Fruit fly (Drosophila melanogaster): ENCODE data around the gene Nup93-2.
A peak's percentile ranks its signal among the peaks of the same experiment; 100 is the strongest.

Nup93-2 gene

DNA sequence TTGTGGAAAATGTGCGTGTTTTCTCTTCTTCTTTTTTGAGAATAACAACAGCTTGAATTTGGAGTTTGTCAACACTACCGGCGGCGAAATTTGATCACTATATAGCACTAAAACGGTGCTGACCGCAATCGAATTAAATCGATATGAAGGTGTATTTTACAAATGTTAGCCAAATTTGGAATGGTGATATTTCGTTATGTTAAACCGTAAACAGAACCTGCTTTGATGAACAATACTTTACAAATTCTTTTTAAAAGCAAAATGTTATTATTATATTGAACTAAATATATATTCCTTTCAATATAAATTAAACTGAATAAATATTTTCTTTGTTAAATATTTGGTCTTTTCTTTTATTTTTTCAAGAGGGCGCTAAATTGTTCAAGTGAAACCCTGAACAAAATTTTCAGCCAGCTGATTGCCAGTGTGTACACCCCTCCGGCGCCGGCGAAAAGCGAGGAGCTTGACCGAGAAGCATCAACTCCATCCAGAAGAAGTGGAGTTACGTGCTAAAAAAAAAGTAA is 12.1 kb downstream of the Nup93-2 start, which contains the start of the genes Rrp6, CG33331 and CG33332:
TSS of gene Rrp6 (minus strand) at position 236 of the 524 bp plus-strand sequence.
TSS of gene CG33331 (plus strand) at position 446 of the 524 bp plus-strand sequence.
TSS of gene CG33332 (plus strand) at position 446 of the 524 bp plus-strand sequence.
- TF ChIP-seq pan (optimal IDR thresholded peaks at IDR 0.05) (no peak), Dll (optimal IDR thresholded peaks at IDR 0.05) (no peak), CG8478 (optimal IDR thresholded peaks at IDR 0.05) (no peak), EcR (GFP tag; optimal IDR thresholded peaks at IDR 0.05) (no peak), usp (GFP tag; optimal IDR thresholded peaks at IDR 0.05) (no peak), psq (optimal IDR thresholded peaks at IDR 0.05) (no peak)

DNA sequence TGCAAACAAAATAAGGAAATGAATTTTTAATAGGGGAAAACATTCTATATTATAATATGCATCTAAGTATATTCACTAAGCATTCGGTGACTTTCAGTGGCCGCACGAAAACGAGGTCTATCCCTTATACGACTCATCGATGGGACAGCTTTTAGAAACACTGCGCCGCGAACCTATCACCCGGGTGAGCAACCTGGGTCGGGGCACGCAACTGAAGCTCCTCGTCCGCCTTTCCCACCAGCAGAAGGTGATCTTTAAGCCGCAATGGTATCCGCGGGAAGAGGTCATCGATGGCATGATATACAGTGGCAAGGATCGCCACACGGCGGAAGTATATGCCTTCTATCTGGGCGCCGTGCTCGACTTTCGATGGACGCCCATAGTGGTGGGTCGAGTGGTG is 17.3 kb downstream of the Nup93-2 start:
- no peak for TF ChIP-seq pan (optimal IDR thresholded peaks at IDR 0.05)
- no peak for TF ChIP-seq CG8478 (optimal IDR thresholded peaks at IDR 0.05)
- TF ChIP-seq Dll (optimal IDR thresholded peaks at IDR 0.05), result no peak
- TF ChIP-seq usp (GFP tag; optimal IDR thresholded peaks at IDR 0.05), result no peak
- TF ChIP-seq EcR (GFP tag; optimal IDR thresholded peaks at IDR 0.05), result no peak

DNA sequence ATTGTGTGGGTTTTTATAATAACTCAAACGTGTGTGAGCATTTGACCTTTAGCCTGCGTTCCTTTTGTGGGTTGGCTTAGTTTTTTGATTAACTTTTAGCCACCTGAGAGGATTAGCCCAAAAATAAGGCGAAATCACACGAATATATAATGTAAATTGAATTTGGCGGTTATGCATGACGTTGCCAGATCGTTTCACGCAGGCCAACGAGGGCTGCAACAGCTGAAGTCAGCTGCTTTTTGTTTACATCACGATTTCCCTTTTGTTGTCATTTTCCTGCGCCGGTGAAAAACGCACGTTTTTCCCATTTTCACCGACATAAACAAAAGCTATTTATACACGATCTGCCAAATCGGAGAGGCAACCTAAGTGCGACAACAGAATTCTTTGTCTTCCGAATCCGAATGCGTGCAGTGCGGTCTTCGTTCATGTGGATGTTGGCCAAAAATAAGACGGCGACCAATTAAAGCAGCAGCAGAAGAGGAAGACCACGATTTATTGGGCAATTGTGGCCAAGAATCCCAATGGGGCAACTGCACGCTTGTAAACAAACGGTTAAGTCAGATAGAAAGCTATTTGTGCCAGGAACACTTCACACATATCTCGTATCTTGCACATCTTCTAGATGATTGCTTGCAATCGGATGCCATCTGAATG is 18.8 kb downstream of the Nup93-2 start, which contains the start of gene CG3631:
TSS of gene CG3631 (plus strand) at position 251 of the 657 bp plus-strand sequence.
- TF ChIP-seq CG8478 (optimal IDR thresholded peaks at IDR 0.05) (no peak), Dll (optimal IDR thresholded peaks at IDR 0.05) (no peak)

DNA sequence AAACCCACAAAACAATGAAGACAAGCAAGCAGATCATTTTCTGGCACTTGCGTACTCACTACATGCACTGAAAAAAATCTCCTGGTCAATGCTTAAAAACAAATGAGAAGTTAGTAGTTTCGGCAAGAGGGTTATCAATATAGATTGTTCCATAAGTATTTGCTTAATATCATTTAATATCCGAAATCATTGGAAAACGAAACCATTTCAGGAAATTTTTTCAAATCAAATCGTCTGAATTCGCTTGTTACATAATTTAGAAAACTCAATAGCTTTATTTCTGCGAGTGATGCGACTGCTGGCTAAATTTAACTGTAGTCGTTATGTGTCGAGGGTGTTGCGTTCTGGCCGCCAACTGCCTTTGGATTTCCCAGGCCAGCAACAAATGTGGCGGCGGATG is 20.0 kb downstream of the Nup93-2 start:
- no peak for TF ChIP-seq usp (GFP tag; optimal IDR thresholded peaks at IDR 0.05)
- TF ChIP-seq psq (optimal IDR thresholded peaks at IDR 0.05), result no peak
- no peak for TF ChIP-seq pan (optimal IDR thresholded peaks at IDR 0.05)
- TF ChIP-seq EcR (GFP tag; optimal IDR thresholded peaks at IDR 0.05), result no peak
- TF ChIP-seq Dll (optimal IDR thresholded peaks at IDR 0.05), result no peak
- TF ChIP-seq CG8478 (optimal IDR thresholded peaks at IDR 0.05), result no peak

DNA sequence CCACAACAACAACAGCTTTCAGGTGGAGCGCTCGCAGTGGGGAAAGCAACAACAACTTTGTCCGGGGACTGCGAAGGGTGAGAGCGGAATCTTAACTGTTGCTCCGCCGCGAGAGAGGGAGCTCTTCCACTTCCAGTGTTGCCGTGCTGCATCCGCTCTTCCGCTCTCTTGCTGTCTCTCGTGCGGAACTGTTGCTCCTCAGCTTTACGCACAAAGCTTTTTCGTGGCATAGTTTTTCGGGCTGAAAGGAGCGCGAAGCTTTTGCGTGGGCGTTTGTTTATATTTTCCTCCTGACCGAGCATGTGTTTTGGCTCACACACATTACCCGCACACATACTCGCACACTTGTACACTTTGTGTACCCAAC is 22.2 kb downstream of the Nup93-2 start:
- TF ChIP-seq psq (optimal IDR thresholded peaks at IDR 0.05) (no peak), pan (optimal IDR thresholded peaks at IDR 0.05) (no peak), usp (GFP tag; optimal IDR thresholded peaks at IDR 0.05) (no peak), EcR (GFP tag; optimal IDR thresholded peaks at IDR 0.05) (no peak), Dll (optimal IDR thresholded peaks at IDR 0.05) (no peak), CG8478 (optimal IDR thresholded peaks at IDR 0.05) (no peak)

DNA sequence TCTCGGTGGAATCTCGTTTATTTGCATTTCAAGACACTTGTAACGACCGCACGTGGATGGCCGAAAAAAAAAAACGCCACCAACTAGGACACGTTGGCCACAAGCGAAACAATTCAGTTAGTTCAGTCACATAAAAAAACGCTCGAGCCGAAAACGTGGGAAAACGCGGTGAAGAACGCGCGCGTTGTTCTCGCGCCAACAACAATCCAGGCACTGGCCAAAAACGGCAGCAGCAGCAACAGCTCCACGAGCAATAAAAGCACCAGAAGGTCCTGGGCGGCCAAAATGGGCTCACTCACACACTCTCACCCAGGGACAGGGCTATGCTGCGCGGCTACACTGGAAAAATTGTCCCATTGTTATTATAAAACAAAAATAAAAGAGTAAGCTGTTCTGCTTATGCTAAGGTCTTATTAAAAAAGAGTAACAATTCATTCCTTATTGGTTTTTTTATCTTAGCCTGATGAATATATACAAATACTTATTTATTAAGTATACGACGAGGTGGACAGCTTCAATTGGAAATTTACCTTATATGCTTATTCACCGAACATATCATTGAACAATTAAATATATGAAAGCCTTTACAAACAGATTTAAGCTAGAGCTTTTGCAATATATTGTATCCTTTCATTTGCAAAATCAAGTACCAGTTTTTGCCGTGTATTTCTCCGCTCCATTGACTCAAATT is 22.8 kb downstream of the Nup93-2 start, which contains the start of gene btsz:
TSS of gene btsz (minus strand) at position 215 of the 691 bp plus-strand sequence.
- TF ChIP-seq EcR (GFP tag; optimal IDR thresholded peaks at IDR 0.05) (no peak), psq (optimal IDR thresholded peaks at IDR 0.05) (no peak), pan (optimal IDR thresholded peaks at IDR 0.05) (no peak), usp (GFP tag; optimal IDR thresholded peaks at IDR 0.05) (no peak), Dll (optimal IDR thresholded peaks at IDR 0.05) (no peak)

DNA sequence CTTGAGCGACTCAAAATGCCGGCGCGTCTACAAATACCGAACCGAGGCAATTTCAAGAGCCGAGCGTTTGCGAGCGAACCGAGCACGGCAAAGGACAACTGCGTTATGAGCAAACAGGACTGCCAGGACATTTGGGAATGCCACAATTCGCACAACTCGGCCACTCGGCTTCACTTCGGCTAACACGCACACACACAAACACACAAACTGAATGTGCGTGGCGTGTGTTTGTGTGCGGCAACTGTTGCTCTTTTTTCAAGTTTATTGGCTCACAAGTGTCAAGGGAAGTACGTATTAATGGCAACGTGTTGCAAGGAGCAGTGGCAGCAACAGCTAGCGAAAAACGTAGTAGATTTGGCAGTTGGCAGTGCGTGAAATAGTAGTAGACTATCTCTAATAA is 24.8 kb downstream of the Nup93-2 start:
- no peak for TF ChIP-seq usp (GFP tag; optimal IDR thresholded peaks at IDR 0.05)
- no peak for TF ChIP-seq psq (optimal IDR thresholded peaks at IDR 0.05)
- no peak for TF ChIP-seq pan (optimal IDR thresholded peaks at IDR 0.05)
- no peak for TF ChIP-seq CG8478 (optimal IDR thresholded peaks at IDR 0.05)
- no peak for TF ChIP-seq Dll (optimal IDR thresholded peaks at IDR 0.05)
- TF ChIP-seq EcR (GFP tag; optimal IDR thresholded peaks at IDR 0.05), result no peak

DNA sequence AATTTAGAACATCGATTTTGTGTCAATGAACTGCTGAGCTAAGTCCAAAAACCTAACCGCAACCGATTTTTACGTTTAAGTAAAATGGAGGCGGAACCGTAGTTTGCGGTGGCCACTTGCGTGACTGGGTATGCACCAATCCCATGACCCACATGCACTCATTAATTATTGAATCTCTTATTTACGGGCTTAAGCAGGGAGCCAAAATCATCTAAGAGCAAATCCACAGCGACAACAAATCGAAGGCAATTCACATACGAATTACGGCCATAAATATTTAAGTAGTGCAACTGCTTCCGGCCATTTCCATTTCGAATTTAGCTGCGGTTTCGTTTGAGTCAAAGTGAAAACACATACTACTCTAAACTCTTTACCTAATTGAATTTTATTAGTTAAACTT is 33.4 kb downstream of the Nup93-2 start:
- no peak for TF ChIP-seq CG8478 (optimal IDR thresholded peaks at IDR 0.05)
- TF ChIP-seq usp (GFP tag; optimal IDR thresholded peaks at IDR 0.05), result no peak
- no peak for TF ChIP-seq Dll (optimal IDR thresholded peaks at IDR 0.05)
- TF ChIP-seq psq (optimal IDR thresholded peaks at IDR 0.05), result no peak
- no peak for TF ChIP-seq EcR (GFP tag; optimal IDR thresholded peaks at IDR 0.05)
- no peak for TF ChIP-seq pan (optimal IDR thresholded peaks at IDR 0.05)

DNA sequence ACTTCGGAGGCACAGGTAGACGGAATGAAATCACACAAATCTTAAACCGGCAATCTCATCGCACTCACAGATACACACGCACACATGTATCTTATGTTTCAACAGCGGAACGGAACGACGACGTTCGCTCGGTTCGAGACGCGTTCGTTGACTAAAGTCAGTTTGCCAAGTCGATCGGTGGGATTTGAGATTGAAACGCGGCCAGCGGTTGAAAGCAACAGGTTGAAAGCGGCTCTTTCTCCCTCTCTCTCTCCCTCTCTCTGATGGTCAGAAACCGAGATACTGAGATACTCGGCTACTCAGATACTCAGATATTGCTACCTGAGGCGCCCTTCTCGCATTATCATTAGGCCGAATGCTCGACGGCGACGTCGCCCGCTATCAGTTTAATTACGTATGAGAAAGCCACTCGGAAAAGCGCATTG is 44.4 kb downstream of the Nup93-2 start:
- TF ChIP-seq CG8478 (optimal IDR thresholded peaks at IDR 0.05), result no peak
- peak; percentile 56 for TF ChIP-seq Dll (optimal IDR thresholded peaks at IDR 0.05)
- TF ChIP-seq psq (optimal IDR thresholded peaks at IDR 0.05), result no peak

DNA sequence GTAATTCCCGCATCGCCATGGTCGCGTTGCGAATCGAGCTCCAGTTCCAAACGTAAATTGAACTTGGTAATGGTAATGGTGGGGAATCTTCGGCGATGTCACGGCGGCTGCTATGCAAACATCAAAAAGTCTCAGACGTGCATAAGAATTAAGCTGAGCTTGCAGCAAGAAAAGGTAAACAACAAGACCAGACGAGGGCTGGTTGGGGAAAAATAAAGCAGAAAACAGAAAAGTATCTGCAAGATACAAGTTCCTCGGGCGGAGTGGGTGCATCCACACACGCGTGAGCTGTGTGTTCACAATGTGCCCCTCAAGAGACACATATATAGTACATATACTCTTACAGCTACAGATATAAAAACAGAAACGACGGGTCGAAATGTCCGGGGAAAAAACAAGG is 45.6 kb downstream of the Nup93-2 start:
- TF ChIP-seq psq (optimal IDR thresholded peaks at IDR 0.05) (no peak), pan (optimal IDR thresholded peaks at IDR 0.05) (no peak), CG8478 (optimal IDR thresholded peaks at IDR 0.05) (no peak), usp (GFP tag; optimal IDR thresholded peaks at IDR 0.05) (no peak), EcR (GFP tag; optimal IDR thresholded peaks at IDR 0.05) (no peak), Dll (optimal IDR thresholded peaks at IDR 0.05) (no peak)

DNA sequence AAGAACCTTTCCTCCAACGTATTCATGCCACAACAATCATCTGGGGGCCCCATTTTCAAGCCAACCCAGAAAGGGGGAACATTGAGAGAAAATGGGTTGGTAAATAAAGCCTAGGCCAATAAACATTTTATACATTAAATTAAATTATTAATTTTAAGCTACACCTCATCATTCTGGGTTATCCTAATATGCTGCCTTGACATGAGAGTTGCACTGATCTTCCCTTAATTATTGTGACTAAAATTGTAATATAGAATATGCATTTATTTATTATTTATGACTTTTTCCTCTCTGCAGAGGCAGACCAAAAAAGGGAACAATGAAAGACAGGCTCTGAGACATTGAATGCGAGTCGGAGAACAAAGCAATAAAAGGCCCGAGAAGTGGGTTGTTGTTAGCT is 50.3 kb downstream of the Nup93-2 start:
- TF ChIP-seq Dll (optimal IDR thresholded peaks at IDR 0.05) (no peak), usp (GFP tag; optimal IDR thresholded peaks at IDR 0.05) (no peak), EcR (GFP tag; optimal IDR thresholded peaks at IDR 0.05) (no peak), psq (optimal IDR thresholded peaks at IDR 0.05) (no peak), CG8478 (optimal IDR thresholded peaks at IDR 0.05) (no peak), pan (optimal IDR thresholded peaks at IDR 0.05) (no peak)

DNA sequence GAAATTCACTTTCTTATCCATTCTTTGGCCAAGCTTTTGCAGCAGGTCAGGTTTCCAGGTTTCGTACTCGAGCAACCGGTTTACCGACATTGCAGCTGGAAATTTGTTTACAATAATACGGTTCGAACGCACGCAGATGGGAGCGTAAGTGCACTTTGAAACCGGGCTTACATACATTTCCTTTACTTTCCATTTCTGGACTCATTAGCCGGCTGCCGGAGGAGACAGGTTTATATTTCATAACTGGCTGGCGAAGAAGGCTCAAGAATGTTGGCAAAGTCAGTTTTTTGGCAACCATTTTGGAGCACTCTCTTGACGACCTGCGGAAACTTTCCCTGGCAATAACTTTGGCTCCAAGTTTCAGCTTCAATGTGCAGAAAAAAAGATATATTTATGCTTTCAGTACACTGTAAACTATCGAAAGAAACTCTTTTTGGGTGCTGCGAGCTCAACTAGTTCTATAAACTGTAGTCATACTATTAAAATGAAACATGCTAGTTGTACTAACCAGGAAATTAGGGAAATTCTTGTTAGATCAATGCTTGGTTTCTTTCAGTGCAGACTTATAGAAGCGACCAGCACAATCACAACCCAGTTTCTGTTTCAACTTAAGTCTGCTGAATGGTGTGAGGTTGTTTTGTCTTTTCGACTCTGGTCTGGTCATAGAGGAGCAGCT is 51.1 kb downstream of the Nup93-2 start:
- no peak for TF ChIP-seq CG8478 (optimal IDR thresholded peaks at IDR 0.05)
- TF ChIP-seq usp (GFP tag; optimal IDR thresholded peaks at IDR 0.05), result no peak
- TF ChIP-seq pan (optimal IDR thresholded peaks at IDR 0.05), result no peak
- no peak for TF ChIP-seq Dll (optimal IDR thresholded peaks at IDR 0.05)
- no peak for TF ChIP-seq EcR (GFP tag; optimal IDR thresholded peaks at IDR 0.05)
- TF ChIP-seq psq (optimal IDR thresholded peaks at IDR 0.05), result no peak

Data from whole organism.